Fruit fly (Drosophila melanogaster): ENCODE measurements around the gene vers.

The vers gene

dm6 chr3L:12115966-12116735 is at the start of gene vers:
Gene vers (plus strand): TSS chr3L:12116101.
- TF ChIP-seq CG17801 (GFP tag; optimal IDR thresholded peaks at IDR 0.05; ENCODE audit: partially characterized antibody) = peak; percentile 16

- no peak for TF ChIP-seq CG17801 (GFP tag; optimal IDR thresholded peaks at IDR 0.05; ENCODE audit: partially characterized antibody)
These were observed 49.1 kb upstream of the vers start for dm6 chr3L:12066699-12067287.

- TF ChIP-seq CG17801 (GFP tag; optimal IDR thresholded peaks at IDR 0.05; ENCODE audit: partially characterized antibody) = no peak
These were observed 43.5 kb upstream of the vers start for dm6 chr3L:12072388-12072787.

- no peak for TF ChIP-seq CG17801 (GFP tag; optimal IDR thresholded peaks at IDR 0.05; ENCODE audit: partially characterized antibody)
These were observed 42.8 kb upstream of the vers start for dm6 chr3L:12073076-12073475.

dm6 chr3L:12073861-12074633 is 41.9 kb upstream of the vers start:
- TF ChIP-seq CG17801 (GFP tag; optimal IDR thresholded peaks at IDR 0.05; ENCODE audit: partially characterized antibody) = no peak

- TF ChIP-seq CG17801 (GFP tag; optimal IDR thresholded peaks at IDR 0.05; ENCODE audit: partially characterized antibody) = peak; percentile 66
These were observed 40.9 kb upstream of the vers start for dm6 chr3L:12074952-12075351.

dm6 chr3L:12076312-12076711 is 39.6 kb upstream of the vers start:
- no peak for TF ChIP-seq CG17801 (GFP tag; optimal IDR thresholded peaks at IDR 0.05; ENCODE audit: partially characterized antibody)

- TF ChIP-seq CG17801 (GFP tag; optimal IDR thresholded peaks at IDR 0.05; ENCODE audit: partially characterized antibody) = peak; percentile 46
These were observed 38.6 kb upstream of the vers start for dm6 chr3L:12077348-12077747.

dm6 chr3L:12077953-12078352 is 37.9 kb upstream of the vers start:
- no peak for TF ChIP-seq CG17801 (GFP tag; optimal IDR thresholded peaks at IDR 0.05; ENCODE audit: partially characterized antibody)

- no peak for TF ChIP-seq CG17801 (GFP tag; optimal IDR thresholded peaks at IDR 0.05; ENCODE audit: partially characterized antibody)
These were observed 37.2 kb upstream of the vers start for dm6 chr3L:12078551-12079318.

- no peak for TF ChIP-seq CG17801 (GFP tag; optimal IDR thresholded peaks at IDR 0.05; ENCODE audit: partially characterized antibody)
These were observed 36.5 kb upstream of the vers start for dm6 chr3L:12079319-12079933.

dm6 chr3L:12080423-12080822 is 35.5 kb upstream of the vers start:
- no peak for TF ChIP-seq CG17801 (GFP tag; optimal IDR thresholded peaks at IDR 0.05; ENCODE audit: partially characterized antibody)

- TF ChIP-seq CG17801 (GFP tag; optimal IDR thresholded peaks at IDR 0.05; ENCODE audit: partially characterized antibody) = peak; percentile 18
These were observed 34.0 kb upstream of the vers start, which contains the start of gene Sema5c for dm6 chr3L:12081679-12082520. Gene Sema5c (minus strand): TSS chr3L:12081830.

dm6 chr3L:12082521-12082841 is 33.4 kb upstream of the vers start:
- TF ChIP-seq CG17801 (GFP tag; optimal IDR thresholded peaks at IDR 0.05; ENCODE audit: partially characterized antibody) = no peak

Data from ovary, adult (tissue).